Worm (Caenorhabditis elegans) whole organism, L3 larva: Measurements from ENCODE around the gene his-61.

ENCODE experiments used
- ama-1 ChIP-seq: fragments of 150-350 bp; optimal IDR thresholded peaks from 2 replicates; lab custom pipeline; 2018
- ceh-82 ChIP-seq: fragments of 150-350 bp; optimal IDR thresholded peaks from 2 replicates; lab custom pipeline; 2014; ENCODE audit warnings: missing biosample characterization, missing genetic modification characterization
- elt-1 ChIP-seq: fragments of 150-350 bp; optimal IDR thresholded peaks from 2 replicates; lab custom pipeline; 2014; ENCODE audit warnings: missing biosample characterization, missing genetic modification characterization
- fkh-10 ChIP-seq: sonication (generic microtip); optimal IDR thresholded peaks from 2 replicates; lab custom pipeline; 2017; ENCODE audit warnings: missing biosample characterization, missing genetic modification reagents, missing genetic modification characterization
- fkh-2 ChIP-seq: fragments of 150-350 bp; optimal IDR thresholded peaks from 2 replicates; lab custom pipeline; 2014; ENCODE audit warnings: missing biosample characterization, missing genetic modification reagents, missing genetic modification characterization
- fos-1 ChIP-seq: fragments of 150-350 bp; optimal IDR thresholded peaks from 2 replicates; lab custom pipeline; 2014; ENCODE audit warnings: missing biosample characterization, missing genetic modification characterization
- jun-1 ChIP-seq: fragments of 150-350 bp; optimal IDR thresholded peaks from 2 replicates; lab custom pipeline; 2014; ENCODE audit warnings: missing biosample characterization, missing genetic modification reagents, missing genetic modification characterization
- mdl-1 ChIP-seq: fragments of 150-350 bp; optimal IDR thresholded peaks from 2 replicates; lab custom pipeline; 2014; ENCODE audit warnings: missing biosample characterization, missing genetic modification characterization
- mml-1 ChIP-seq: fragments of 150-350 bp; sonication (generic microtip); optimal IDR thresholded peaks from 3 replicates; lab custom pipeline; 2014; ENCODE audit warnings: missing biosample characterization, missing genetic modification characterization
- nhr-11 ChIP-seq: fragments of 150-350 bp; optimal IDR thresholded peaks from 2 replicates; lab custom pipeline; 2014; ENCODE audit warnings: missing biosample characterization, missing genetic modification characterization
- nhr-23 ChIP-seq: fragments of 150-350 bp; optimal IDR thresholded peaks from 2 replicates; lab custom pipeline; 2014; ENCODE audit warnings: missing biosample characterization, missing genetic modification reagents, missing genetic modification characterization
- nhr-237 ChIP-seq: fragments of 150-350 bp; optimal IDR thresholded peaks from 2 replicates; lab custom pipeline; 2014; ENCODE audit warnings: missing biosample characterization, missing genetic modification characterization
- nhr-77 ChIP-seq: fragments of 150-350 bp; optimal IDR thresholded peaks from 2 replicates; lab custom pipeline; 2014; ENCODE audit warnings: missing biosample characterization, missing genetic modification characterization
- ztf-11 ChIP-seq: fragments of 150-350 bp; optimal IDR thresholded peaks from 2 replicates; lab custom pipeline; 2014; ENCODE audit warnings: missing biosample characterization, missing genetic modification characterization

DNA sequence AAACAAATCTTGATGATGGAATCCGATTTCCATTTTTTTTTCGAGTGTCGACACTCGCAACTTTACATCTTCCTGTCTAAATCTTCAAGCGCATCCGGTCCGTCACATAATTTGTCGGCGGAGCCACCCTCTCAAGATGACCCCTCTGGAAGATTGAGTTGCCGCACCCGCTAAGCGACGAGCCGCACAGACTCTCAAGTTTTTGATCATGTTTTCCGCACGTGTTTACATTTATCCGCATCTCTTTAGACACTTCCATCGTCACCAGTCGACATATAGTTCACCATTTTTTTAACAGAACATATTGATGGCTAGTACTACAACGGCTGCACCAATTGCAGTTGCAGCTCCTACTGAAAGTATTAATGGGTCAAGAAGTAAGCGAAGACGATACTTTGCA lies 5.4 kb upstream of the his-61 start, which contains the start of gene F55G1.1:
- no peak for TF ChIP-seq elt-1 (tag; lab: Kevin White, UChicago)
- TF ChIP-seq ceh-82 (tag; lab: Kevin White, UChicago): no peak
- no peak for TF ChIP-seq fos-1
- no peak for TF ChIP-seq nhr-77 (tag; lab: Kevin White, UChicago)
- no peak for TF ChIP-seq nhr-11 (tag; lab: Kevin White, UChicago)
- no peak for TF ChIP-seq jun-1
- TF ChIP-seq fkh-10 (GFP tag; lab: Kevin White, UChicago): no peak
- no peak for TF ChIP-seq ama-1 (lab: Kevin White, UChicago)
- TF ChIP-seq nhr-237 (tag; lab: Kevin White, UChicago): no peak
- TF ChIP-seq ztf-11 (tag; lab: Kevin White, UChicago): no peak
- TF ChIP-seq nhr-23 (tag; lab: Kevin White, UChicago): no peak
- no peak for TF ChIP-seq mdl-1
- TF ChIP-seq fkh-2 (tag; lab: Kevin White, UChicago): no peak
- TF ChIP-seq mml-1 (tag; lab: Kevin White, UChicago): no peak
